Worm (Caenorhabditis elegans) whole organism, L1 larva: Measurements from ENCODE around the gene srt-8.
"Not testable (repeated sequence)": the region's sequence is repeated elsewhere in the genome, so short reads cannot be mapped to it uniquely, and the experiment has no call there.

ENCODE experiments used
- C04F5.9 ChIP-seq: sonication (generic microtip); optimal IDR thresholded peaks from 2 replicates; lab custom pipeline; 2016; ENCODE audit warnings: missing genetic modification characterization, missing compliant biosample characterization
- C34B4.2 ChIP-seq: sonication (generic microtip); optimal IDR thresholded peaks from 2 replicates; lab custom pipeline; 2017; ENCODE audit warnings: mild to moderate bottlenecking, missing genetic modification characterization, missing compliant biosample characterization
- F16B12.6 ChIP-seq: fragments of 150-350 bp; optimal IDR thresholded peaks from 2 replicates; lab custom pipeline; 2014; ENCODE audit warnings: missing biosample characterization, missing genetic modification characterization
- Y116A8C.19 ChIP-seq: sonication (generic microtip); optimal IDR thresholded peaks from 2 replicates; lab custom pipeline; 2016; ENCODE audit warnings: missing compliant biosample characterization, missing genetic modification characterization, borderline replicate concordance
- aha-1 ChIP-seq: fragments of 150-350 bp; optimal IDR thresholded peaks from 2 replicates; lab custom pipeline; 2014; ENCODE audit warnings: missing biosample characterization, missing genetic modification characterization
- aly-2 ChIP-seq: fragments of 150-350 bp; optimal IDR thresholded peaks from 2 replicates; lab custom pipeline; 2014; ENCODE audit warnings: missing biosample characterization, missing genetic modification characterization
- ama-1 ChIP-seq: fragments of 150-350 bp; optimal IDR thresholded peaks from 2 replicates; lab custom pipeline; 2014
- ceh-82 ChIP-seq, 3 experiments: fragments of 150-350 bp in 1 of 3; sonication (generic microtip) in 2 of 3; optimal IDR thresholded peaks; 2 replicates each; lab custom pipeline; 2014 to 2017; ENCODE audit warnings: missing biosample characterization in 3 of 3, missing genetic modification characterization in 3 of 3
- ceh-88 ChIP-seq: fragments of 200-800 bp; sonication (Bioruptor generic); IDR thresholded peaks from 2 replicates; pipeline ENCODE4 v1.3.6; 2022; ENCODE audit warnings: missing genetic modification characterization, missing compliant biosample characterization
- ces-1 ChIP-seq: fragments of 150-350 bp; optimal IDR thresholded peaks from 2 replicates; lab custom pipeline; 2014; ENCODE audit warnings: missing biosample characterization, missing genetic modification reagents, missing genetic modification characterization
- dpl-1 ChIP-seq, 3 experiments: fragments of 150-350 bp in 2 of 3; sonication (generic microtip) in 1 of 3; optimal IDR thresholded peaks; 2 replicates each; lab custom pipeline; 2014 to 2017; ENCODE audit warnings: missing biosample characterization in 3 of 3, missing genetic modification characterization in 3 of 3, missing genetic modification reagents in 3 of 3
- dsc-1 ChIP-seq: sonication (generic microtip); optimal IDR thresholded peaks from 2 replicates; lab custom pipeline; 2016; ENCODE audit warnings: mild to moderate bottlenecking, missing genetic modification characterization, missing compliant biosample characterization
- grh-1 ChIP-seq: fragments of 200-800 bp; sonication (Bioruptor generic); IDR thresholded peaks from 2 replicates; pipeline ENCODE4 v1.3.6; 2022; ENCODE audit warnings: missing genetic modification reagents, missing genetic modification characterization, missing compliant biosample characterization
- hlh-17 ChIP-seq: fragments of 200-800 bp; sonication (Bioruptor generic); optimal IDR thresholded peaks from 2 replicates; lab custom pipeline; 2018; ENCODE audit warnings: missing genetic modification characterization, mild to moderate bottlenecking, missing compliant biosample characterization, moderate library complexity, borderline replicate concordance
- hlh-4 ChIP-seq: sonication (generic microtip); optimal IDR thresholded peaks from 2 replicates; lab custom pipeline; 2016; ENCODE audit warnings: mild to moderate bottlenecking, missing genetic modification characterization, missing compliant biosample characterization
- isw-1 ChIP-seq: fragments of 200-800 bp; sonication (Bioruptor generic); IDR thresholded peaks from 2 replicates; pipeline ENCODE4 v1.3.6; 2022; ENCODE audit warnings: missing genetic modification characterization, missing compliant biosample characterization
- jun-1 ChIP-seq: fragments of 150-350 bp; optimal IDR thresholded peaks from 2 replicates; lab custom pipeline; 2014; ENCODE audit warnings: missing biosample characterization, missing genetic modification reagents, missing genetic modification characterization
- lin-15B ChIP-seq: fragments of 150-350 bp; sonication (generic microtip); optimal IDR thresholded peaks from 3 replicates; lab custom pipeline; 2014; ENCODE audit warnings: missing biosample characterization, missing genetic modification characterization
- lin-35 ChIP-seq, 2 experiments: fragments of 150-350 bp; optimal IDR thresholded peaks; 2 replicates each; lab custom pipeline; 2014; ENCODE audit warnings: missing biosample characterization in 2 of 2, missing genetic modification characterization in 2 of 2, missing genetic modification reagents in 2 of 2
- lin-39 ChIP-seq: fragments of 150-350 bp; optimal IDR thresholded peaks from 2 replicates; lab custom pipeline; 2014; ENCODE audit warnings: missing biosample characterization, missing genetic modification reagents, missing genetic modification characterization
- lir-3 ChIP-seq: sonication (generic microtip); optimal IDR thresholded peaks from 2 replicates; lab custom pipeline; 2016; ENCODE audit warnings: mild to moderate bottlenecking, missing genetic modification characterization, moderate library complexity, missing compliant biosample characterization; ENCODE audit not compliant: poor library complexity
- lsy-2 ChIP-seq, 2 experiments: fragments of 150-350 bp; optimal IDR thresholded peaks; 2 replicates each; lab custom pipeline; 2014; ENCODE audit warnings: missing biosample characterization in 2 of 2, missing genetic modification characterization in 2 of 2
- mef-2 ChIP-seq: fragments of 150-350 bp; optimal IDR thresholded peaks from 2 replicates; lab custom pipeline; 2014; ENCODE audit warnings: missing biosample characterization, missing genetic modification characterization
- nhr-11 ChIP-seq: fragments of 150-350 bp; optimal IDR thresholded peaks from 2 replicates; lab custom pipeline; 2014; ENCODE audit warnings: missing biosample characterization, missing genetic modification characterization
- nhr-20 ChIP-seq: sonication (generic microtip); optimal IDR thresholded peaks from 2 replicates; lab custom pipeline; 2016; ENCODE audit warnings: mild to moderate bottlenecking, missing genetic modification characterization, missing compliant biosample characterization
- nhr-28 ChIP-seq: fragments of 150-350 bp; optimal IDR thresholded peaks from 2 replicates; lab custom pipeline; 2014; ENCODE audit warnings: missing biosample characterization, missing genetic modification characterization
- nhr-71 ChIP-seq: sonication (generic microtip); optimal IDR thresholded peaks from 2 replicates; lab custom pipeline; 2016; ENCODE audit warnings: mild to moderate bottlenecking, missing genetic modification characterization, moderate library complexity, missing compliant biosample characterization
- nhr-76 ChIP-seq: sonication (generic microtip); optimal IDR thresholded peaks from 2 replicates; lab custom pipeline; 2017; ENCODE audit warnings: missing biosample characterization, missing genetic modification characterization
- nhr-84 ChIP-seq: sonication (generic microtip); optimal IDR thresholded peaks from 2 replicates; lab custom pipeline; 2017; ENCODE audit warnings: missing biosample characterization, missing genetic modification characterization
- nhr-85 ChIP-seq: sonication (generic microtip); peaks from one replicate; lab custom pipeline; 2016; ENCODE audit warnings: missing genetic modification characterization, inconsistent platforms, missing compliant biosample characterization
- nhr-90 ChIP-seq: sonication (generic microtip); optimal IDR thresholded peaks from 2 replicates; lab custom pipeline; 2016; ENCODE audit warnings: mild to moderate bottlenecking, missing genetic modification characterization, missing compliant biosample characterization; ENCODE audit not compliant: poor library complexity
- pag-3 ChIP-seq: sonication (generic microtip); optimal IDR thresholded peaks from 2 replicates; lab custom pipeline; 2017; ENCODE audit warnings: missing genetic modification characterization, mild to moderate bottlenecking, missing compliant biosample characterization, antibody characterized with exemption, borderline replicate concordance; ENCODE audit not compliant: insufficient read depth
- pax-3 ChIP-seq: fragments of 200-800 bp; sonication (Bioruptor generic); optimal IDR thresholded peaks from 2 replicates; lab custom pipeline; 2018; ENCODE audit warnings: mild to moderate bottlenecking, missing genetic modification characterization, moderate library complexity, missing compliant biosample characterization
- skn-1 ChIP-seq: fragments of 150-350 bp; optimal IDR thresholded peaks from 2 replicates; lab custom pipeline; 2014; ENCODE audit warnings: missing biosample characterization, missing genetic modification characterization
- sptf-1 ChIP-seq: fragments of 150-350 bp; optimal IDR thresholded peaks from 2 replicates; lab custom pipeline; 2014; ENCODE audit warnings: missing biosample characterization, missing genetic modification characterization
- unc-130 ChIP-seq: fragments of 150-350 bp; optimal IDR thresholded peaks from 2 replicates; lab custom pipeline; 2017; ENCODE audit warnings: missing biosample characterization, missing genetic modification characterization, inconsistent platforms
- unc-30 ChIP-seq: sonication (generic microtip); optimal IDR thresholded peaks from 2 replicates; lab custom pipeline; 2017; ENCODE audit warnings: missing biosample characterization, missing genetic modification characterization
- unc-98 ChIP-seq: fragments of 200-800 bp; sonication (Bioruptor generic); IDR thresholded peaks from 2 replicates; pipeline ENCODE4 v1.3.6; 2022; ENCODE audit warnings: missing genetic modification characterization, missing compliant biosample characterization

The srt-8 gene

DNA sequence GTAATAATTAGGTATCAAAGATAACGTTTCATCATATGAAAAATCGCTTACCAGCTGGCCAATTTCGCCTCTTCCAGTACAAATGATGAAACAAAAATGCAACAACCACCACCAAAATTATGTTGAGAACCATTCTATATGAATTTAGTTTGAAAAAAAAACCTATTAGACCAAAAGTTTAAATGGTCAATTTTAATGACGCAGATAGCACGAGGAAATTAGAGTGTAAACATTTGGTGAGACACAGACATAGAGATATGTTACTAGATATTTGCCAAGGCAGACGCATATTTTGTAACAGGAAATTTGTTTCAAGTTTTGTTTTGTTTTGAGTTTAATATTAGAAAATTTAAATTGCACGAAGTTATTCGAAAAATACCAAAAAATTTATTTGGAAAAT is 8.0 kb downstream of the srt-8 start, which contains the start of gene cyp-33C9 (continued):
- TF ChIP-seq hlh-4 (tag; lab: Kevin White, UChicago): no peak
- TF ChIP-seq skn-1: no peak
- TF ChIP-seq unc-130: no peak
- TF ChIP-seq aly-2: no peak
- TF ChIP-seq ceh-82 (tag; optimal IDR thresholded peaks at IDR 0.05; lab: Kevin White, UChicago): peak in 1 of 3 experiments; percentile 7
- TF ChIP-seq dpl-1 (GFP tag; optimal IDR thresholded peaks at IDR 0.05; lab: Kevin White, UChicago): peak in 2 of 3 experiments; percentile 6 to 14
- TF ChIP-seq aha-1: no peak
- no peak for TF ChIP-seq nhr-28 (tag; lab: Kevin White, UChicago)
- TF ChIP-seq ama-1: no peak
- no peak for TF ChIP-seq isw-1
- no peak for TF ChIP-seq nhr-90 (tag; lab: Kevin White, UChicago)
- peak; percentile 23 for TF ChIP-seq nhr-20
- peak in 1 of 2 experiments; percentile 17 for TF ChIP-seq lin-35 (GFP tag; optimal IDR thresholded peaks at IDR 0.05; lab: Kevin White, UChicago)
- no peak for TF ChIP-seq Y116A8C.19 (tag; lab: Kevin White, UChicago)
- no peak for TF ChIP-seq mef-2 (tag; lab: Kevin White, UChicago)
- no peak for TF ChIP-seq jun-1 (tag; lab: Kevin White, UChicago)
- no peak for TF ChIP-seq lin-39
- no peak for TF ChIP-seq nhr-84 (tag; lab: Kevin White, UChicago)
- TF ChIP-seq, all 84 proteins: peak for 8

DNA sequence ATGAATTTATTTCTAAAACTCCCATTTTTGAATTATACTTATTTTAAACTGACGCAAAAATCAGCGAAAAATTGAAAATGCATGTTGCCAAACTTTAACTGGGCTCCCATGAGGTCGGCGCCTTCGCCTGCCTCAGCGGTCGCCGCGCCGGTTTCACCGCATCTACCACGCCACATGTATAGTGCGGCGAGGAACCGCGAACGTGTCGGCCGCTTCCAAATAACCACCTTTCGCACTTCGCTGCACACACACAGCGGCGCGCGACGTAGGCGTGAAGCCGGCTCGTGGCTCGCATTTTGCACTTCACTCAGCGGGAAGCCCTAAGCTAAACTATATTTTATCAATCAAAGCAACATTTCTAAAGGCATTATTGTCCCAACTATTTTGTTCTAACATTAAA is 14.2 kb downstream of the srt-8 start:
- TF ChIP-seq lin-15B: no peak
- no peak for TF ChIP-seq F16B12.6 (tag; lab: Kevin White, UChicago)
- no peak for TF ChIP-seq unc-98 (GFP tag; lab: Robert Waterston, UW)
- no peak for TF ChIP-seq lsy-2 (tag; optimal IDR thresholded peaks at IDR 0.05; lab: Kevin White, UChicago)

DNA sequence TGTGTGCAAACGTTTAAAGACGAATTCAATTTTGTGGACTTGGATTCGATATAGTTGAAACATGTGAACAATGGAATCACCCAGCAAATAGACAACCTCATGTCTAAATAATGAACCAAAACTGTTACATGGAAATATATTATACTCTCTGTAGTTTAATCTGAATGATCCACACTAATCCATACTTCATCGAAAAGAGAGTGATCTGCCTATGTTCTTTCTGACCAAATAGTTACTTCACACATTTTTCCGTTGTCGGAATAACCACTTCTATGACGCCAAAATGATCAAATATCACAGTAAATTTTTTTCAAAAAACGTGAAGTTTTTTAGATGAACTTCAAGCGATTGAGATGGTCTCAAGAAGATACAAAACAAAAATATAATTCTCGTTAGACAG is 15.7 kb downstream of the srt-8 start, which contains the start of gene Y73C8C.4:
Y73C8C.4 (minus strand) TSS at position 101 of the 400 bp plus-strand sequence.
- TF ChIP-seq lin-35 (GFP tag; optimal IDR thresholded peaks at IDR 0.05; lab: Kevin White, UChicago); pag-3 (tag; lab: Kevin White, UChicago); lir-3 (tag; lab: Kevin White, UChicago): not testable (repeated sequence)

DNA sequence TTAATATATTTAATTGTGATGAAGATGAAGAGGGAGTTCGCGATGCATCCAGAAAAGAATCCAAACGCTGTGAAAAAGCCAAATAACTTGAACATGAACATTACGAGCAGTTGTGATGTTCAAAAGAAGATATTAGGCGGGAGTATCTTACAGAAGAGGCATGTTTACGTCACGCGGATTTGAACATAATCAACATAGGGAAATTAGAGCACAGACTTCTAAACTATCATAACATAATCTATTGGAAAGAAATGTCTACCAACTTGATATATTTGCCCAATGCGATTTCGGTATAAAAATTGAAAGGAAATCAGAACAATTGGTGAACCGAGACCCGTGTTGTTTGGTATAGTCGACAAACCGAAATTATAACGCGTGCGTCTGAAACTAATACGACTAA is 17.8 kb downstream of the srt-8 start, which contains the start of gene str-66:
str-66 (minus strand) TSS at position 101 of the 400 bp plus-strand sequence.
- no peak for TF ChIP-seq unc-30 (tag; lab: Kevin White, UChicago)
- no peak for TF ChIP-seq nhr-76 (tag; lab: Kevin White, UChicago)
- TF ChIP-seq lin-15B: no peak
- no peak for TF ChIP-seq dsc-1 (tag; lab: Kevin White, UChicago)
- no peak for TF ChIP-seq nhr-85 (tag; lab: Kevin White, UChicago)
- no peak for TF ChIP-seq ceh-88
- TF ChIP-seq C34B4.2 (tag; lab: Kevin White, UChicago): no peak
- TF ChIP-seq sptf-1 (tag; lab: Kevin White, UChicago): no peak
- TF ChIP-seq pax-3 (tag; lab: Kevin White, UChicago): no peak
- TF ChIP-seq grh-1: no peak
- TF ChIP-seq unc-98 (GFP tag; lab: Robert Waterston, UW): no peak
- no peak for TF ChIP-seq C04F5.9 (tag; lab: Kevin White, UChicago)
- no peak for TF ChIP-seq hlh-17 (GFP tag; lab: Kevin White, UChicago)
- TF ChIP-seq ces-1: no peak
- TF ChIP-seq lin-39: no peak
- TF ChIP-seq mef-2 (tag; lab: Kevin White, UChicago): no peak
- TF ChIP-seq nhr-71 (tag; lab: Kevin White, UChicago): no peak
- TF ChIP-seq nhr-11 (tag; lab: Kevin White, UChicago): no peak
- TF ChIP-seq, all 84 proteins: peak for 0
